Worm (Caenorhabditis elegans) whole organism, young adult: ENCODE measurements around the gene Y66A7A.4.

ENCODE experiments used
- B0019.2 ChIP-seq: fragments of 200-800 bp; sonication (Bioruptor generic); conservative IDR thresholded peaks from 2 replicates; pipeline ENCODE4 v1.3.6; 2022; ENCODE audit warnings: missing genetic modification reagents, missing genetic modification characterization, missing compliant biosample characterization
- B0035.1 ChIP-seq: sonication (generic microtip); optimal IDR thresholded peaks from 2 replicates; lab custom pipeline; 2016; ENCODE audit warnings: missing genetic modification characterization, mild to moderate bottlenecking, missing compliant biosample characterization, missing genotype, missing genetic modification reagents
- B0336.3 ChIP-seq: fragments of 200-800 bp; sonication (Bioruptor generic); IDR thresholded peaks from 2 replicates; pipeline ENCODE4 v1.3.6; 2022; ENCODE audit warnings: missing genetic modification characterization, missing compliant biosample characterization
- D2030.7 ChIP-seq: fragments of 200-800 bp; sonication (Bioruptor generic); IDR thresholded peaks from 2 replicates; pipeline ENCODE4 v1.3.6; 2022; ENCODE audit warnings: missing genetic modification reagents, missing genetic modification characterization, missing compliant biosample characterization
- F33H1.4 ChIP-seq: fragments of 200-800 bp; sonication (Bioruptor generic); IDR thresholded peaks from 2 replicates; pipeline ENCODE4 v1.3.6; 2022; ENCODE audit warnings: missing genetic modification reagents, missing genetic modification characterization, missing compliant biosample characterization
- F57A8.1 ChIP-seq: fragments of 200-800 bp; sonication (Bioruptor generic); optimal IDR thresholded peaks from 2 replicates; lab custom pipeline; 2018; ENCODE audit warnings: mild to moderate bottlenecking, missing genetic modification characterization, moderate library complexity, missing compliant biosample characterization
- K12H6.12 ChIP-seq: fragments of 200-800 bp; sonication (Bioruptor generic); optimal IDR thresholded peaks from 2 replicates; lab custom pipeline; 2018; ENCODE audit warnings: mild to moderate bottlenecking, missing genetic modification characterization, missing compliant biosample characterization
- T07F8.4 ChIP-seq: sonication (generic microtip); optimal IDR thresholded peaks from 2 replicates; lab custom pipeline; 2016; ENCODE audit warnings: mild to moderate bottlenecking, missing genetic modification characterization, moderate library complexity, missing compliant biosample characterization
- Y56A3A.18 ChIP-seq: fragments of 200-800 bp; sonication (Bioruptor generic); IDR thresholded peaks from 2 replicates; pipeline ENCODE4 v1.3.6; 2022; ENCODE audit warnings: missing genetic modification reagents, missing genetic modification characterization, missing compliant biosample characterization
- ama-1 ChIP-seq, 3 experiments: fragments of 150-350 bp in 1 of 3; sonication (generic microtip) in 2 of 3; optimal IDR thresholded peaks; 2 replicates each; lab custom pipeline; 2014 to 2018; ENCODE audit warnings: missing biosample characterization in 2 of 3, missing genetic modification characterization in 2 of 3, missing genetic modification reagents in 2 of 3
- attf-5 ChIP-seq: fragments of 200-800 bp; sonication (Bioruptor generic); optimal IDR thresholded peaks from 2 replicates; lab custom pipeline; 2018; ENCODE audit warnings: mild to moderate bottlenecking, missing genetic modification characterization, missing compliant biosample characterization
- attf-6 ChIP-seq: fragments of 200-800 bp; sonication (Bioruptor generic); IDR thresholded peaks from 2 replicates; pipeline ENCODE4 v1.3.6; 2022; ENCODE audit warnings: missing genetic modification reagents, missing genetic modification characterization, missing compliant biosample characterization
- ccch-3 ChIP-seq: fragments of 200-800 bp; sonication (Bioruptor generic); optimal IDR thresholded peaks from 2 replicates; lab custom pipeline; 2018; ENCODE audit warnings: mild to moderate bottlenecking, missing genetic modification characterization, missing compliant biosample characterization
- ceh-79 ChIP-seq: sonication (generic microtip); optimal IDR thresholded peaks from 2 replicates; lab custom pipeline; 2017; ENCODE audit warnings: mild to moderate bottlenecking, missing genetic modification characterization, missing compliant biosample characterization
- chd-7 ChIP-seq: sonication (generic microtip); optimal IDR thresholded peaks from 2 replicates; lab custom pipeline; 2016; ENCODE audit warnings: mild to moderate bottlenecking, missing genetic modification characterization, moderate library complexity, missing compliant biosample characterization
- dox-1 ChIP-seq: fragments of 200-800 bp; sonication (Bioruptor generic); IDR thresholded peaks from 2 replicates; pipeline ENCODE4 v1.3.6; 2022; ENCODE audit warnings: missing genetic modification reagents, missing genetic modification characterization, missing compliant biosample characterization
- dpff-1 ChIP-seq: sonication (generic microtip); optimal IDR thresholded peaks from 2 replicates; lab custom pipeline; 2017; ENCODE audit warnings: mild to moderate bottlenecking, missing genetic modification characterization, missing compliant biosample characterization
- dpl-1 ChIP-seq: fragments of 150-350 bp; optimal IDR thresholded peaks from 2 replicates; lab custom pipeline; 2014; ENCODE audit warnings: missing biosample characterization, missing genetic modification reagents, missing genetic modification characterization
- egl-44 ChIP-seq: fragments of 200-800 bp; sonication (Bioruptor generic); IDR thresholded peaks from 2 replicates; pipeline ENCODE4 v1.3.6; 2022; ENCODE audit warnings: missing genetic modification reagents, missing genetic modification characterization, missing compliant biosample characterization
- egrh-3 ChIP-seq: fragments of 200-800 bp; sonication (Bioruptor generic); IDR thresholded peaks from 2 replicates; pipeline ENCODE4 v1.3.6; 2022; ENCODE audit warnings: missing genetic modification reagents, missing genetic modification characterization, missing compliant biosample characterization
- ekl-4 ChIP-seq: fragments of 200-800 bp; sonication (Bioruptor generic); IDR thresholded peaks from 2 replicates; pipeline ENCODE4 v1.3.6; 2022; ENCODE audit warnings: missing genetic modification reagents, missing genetic modification characterization, missing compliant biosample characterization
- gei-17 ChIP-seq: fragments of 200-800 bp; sonication (Bioruptor generic); optimal IDR thresholded peaks from 2 replicates; lab custom pipeline; 2018; ENCODE audit warnings: mild to moderate bottlenecking, missing genetic modification characterization, missing compliant biosample characterization
- hlh-26 ChIP-seq: fragments of 200-800 bp; sonication (Bioruptor generic); conservative IDR thresholded peaks from 2 replicates; pipeline ENCODE4 v1.3.6; 2022; ENCODE audit warnings: missing genetic modification reagents, missing genetic modification characterization, missing compliant biosample characterization
- hmg-20 ChIP-seq: fragments of 200-800 bp; sonication (Bioruptor generic); IDR thresholded peaks from 2 replicates; pipeline ENCODE4 v1.3.6; 2022; ENCODE audit warnings: missing genetic modification reagents, missing genetic modification characterization, missing compliant biosample characterization
- let-607 ChIP-seq, 2 experiments: fragments of 200-800 bp in 1 of 2; sonication (Bioruptor generic) in 1 of 2; sonication (generic microtip) in 1 of 2; optimal IDR thresholded peaks; 2 replicates each; lab custom pipeline; 2016 to 2018; ENCODE audit warnings: mild to moderate bottlenecking in 2 of 2, missing compliant biosample characterization in 2 of 2, missing genetic modification characterization in 2 of 2, moderate library complexity in 2 of 2, missing genotype in 1 of 2
- lin-35 ChIP-seq, 3 experiments: fragments of 150-350 bp in 2 of 3; sonication (generic microtip) in 1 of 3; optimal IDR thresholded peaks; 2 replicates each; lab custom pipeline; 2014 to 2018; ENCODE audit warnings: missing biosample characterization in 3 of 3, missing genetic modification characterization in 3 of 3, missing genetic modification reagents in 3 of 3
- lin-40 ChIP-seq: sonication (generic microtip); optimal IDR thresholded peaks from 2 replicates; lab custom pipeline; 2016; ENCODE audit warnings: missing genetic modification characterization, mild to moderate bottlenecking, missing compliant biosample characterization, missing genotype, missing genetic modification reagents
- lsl-1 ChIP-seq: fragments of 200-800 bp; sonication (Bioruptor generic); optimal IDR thresholded peaks from 2 replicates; lab custom pipeline; 2018; ENCODE audit warnings: mild to moderate bottlenecking, missing genetic modification characterization, moderate library complexity, missing compliant biosample characterization
- madf-10 ChIP-seq: sonication (generic microtip); optimal IDR thresholded peaks from 2 replicates; lab custom pipeline; 2016; ENCODE audit warnings: mild to moderate bottlenecking, missing genetic modification characterization, missing compliant biosample characterization
- madf-8 ChIP-seq: fragments of 200-800 bp; sonication (Bioruptor generic); conservative IDR thresholded peaks from 2 replicates; pipeline ENCODE4 v1.3.6; 2022; ENCODE audit warnings: missing genetic modification reagents, missing genetic modification characterization, missing compliant biosample characterization
- nfyb-1 ChIP-seq: fragments of 200-800 bp; sonication (Bioruptor generic); IDR thresholded peaks from 2 replicates; pipeline ENCODE4 v1.3.6; 2022; ENCODE audit warnings: missing genetic modification reagents, missing genetic modification characterization, missing compliant biosample characterization
- nhr-80 ChIP-seq: sonication (generic microtip); optimal IDR thresholded peaks from 2 replicates; lab custom pipeline; 2016; ENCODE audit warnings: missing genetic modification characterization, missing compliant biosample characterization
- nhr-90 ChIP-seq: sonication (generic microtip); optimal IDR thresholded peaks from 2 replicates; lab custom pipeline; 2016; ENCODE audit warnings: missing genotype, mild to moderate bottlenecking, missing genetic modification characterization, missing compliant biosample characterization
- snpc-4 ChIP-seq, 5 experiments: fragments of 150-350 bp in 1 of 5; sonication (generic microtip) in 4 of 5; optimal IDR thresholded peaks; 2 replicates each; lab custom pipeline; 2014 to 2018; ENCODE audit warnings: missing genetic modification characterization in 5 of 5, missing biosample characterization in 3 of 5, antibody characterized with exemption in 2 of 5, mild to moderate bottlenecking in 2 of 5, missing compliant biosample characterization in 2 of 5, missing genotype in 2 of 5, moderate library complexity in 2 of 5, missing genetic modification reagents in 1 of 5
- tlf-1 ChIP-seq: fragments of 200-800 bp; sonication (Bioruptor generic); optimal IDR thresholded peaks from 2 replicates; lab custom pipeline; 2018; ENCODE audit warnings: mild to moderate bottlenecking, missing genetic modification characterization, missing compliant biosample characterization
- xnd-1 ChIP-seq: sonication (generic microtip); optimal IDR thresholded peaks from 2 replicates; lab custom pipeline; 2016; ENCODE audit warnings: missing genotype, missing genetic modification reagents, missing genetic modification characterization, missing compliant biosample characterization
- zfh-2 ChIP-seq: fragments of 200-800 bp; sonication (Bioruptor generic); conservative IDR thresholded peaks from 2 replicates; pipeline ENCODE4 v1.3.6; 2022; ENCODE audit warnings: missing genetic modification reagents, missing genetic modification characterization, missing compliant biosample characterization
- zim-3 ChIP-seq: sonication (generic microtip); optimal IDR thresholded peaks from 2 replicates; lab custom pipeline; 2017; ENCODE audit warnings: mild to moderate bottlenecking, missing genetic modification characterization, moderate library complexity, missing compliant biosample characterization
- ztf-3 ChIP-seq: fragments of 200-800 bp; sonication (Bioruptor generic); optimal IDR thresholded peaks from 2 replicates; lab custom pipeline; 2018; ENCODE audit warnings: mild to moderate bottlenecking, missing genetic modification characterization, missing compliant biosample characterization
- ztf-6 ChIP-seq: fragments of 200-800 bp; sonication (Bioruptor generic); IDR thresholded peaks from 2 replicates; pipeline ENCODE4 v1.3.6; 2022; ENCODE audit warnings: missing genetic modification reagents, missing genetic modification characterization, missing compliant biosample characterization

Gene Y66A7A.4

DNA sequence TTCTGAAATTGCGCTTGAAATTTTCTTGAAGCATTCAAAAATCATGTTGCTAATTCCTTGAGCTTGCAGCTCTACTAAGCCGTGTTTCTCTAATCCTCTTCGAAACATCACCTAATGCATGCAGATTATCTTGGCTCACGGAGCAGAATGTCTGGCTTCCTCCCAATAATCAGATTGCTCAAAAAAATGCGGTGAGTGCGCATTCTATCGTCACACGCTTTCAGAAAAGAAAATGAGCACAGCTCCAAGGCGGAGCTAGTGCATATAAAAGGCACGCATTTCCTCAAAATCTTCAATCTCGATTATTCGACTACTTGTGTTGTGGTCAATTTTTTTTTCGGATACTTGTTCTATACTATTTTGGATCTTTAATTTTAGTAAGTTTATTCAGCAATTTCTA lies 28.9 kb downstream of the Y66A7A.4 start:
- peak in 1 of 3 experiments; percentile 38 for TF ChIP-seq lin-35 (GFP tag; optimal IDR thresholded peaks at IDR 0.05; lab: Kevin White, UChicago)
- TF ChIP-seq B0336.3, result no peak

ce11 chrIII:11650152-11650551 lies 37.7 kb downstream of the Y66A7A.4 start, which contains the start of gene faah-6:
Gene faah-6 (plus strand): TSS chrIII:11650452.
- no peak for TF ChIP-seq ztf-3 (GFP tag; lab: Kevin White, UChicago)
- TF ChIP-seq nhr-90 (tag; lab: Kevin White, UChicago), result no peak
- no peak for TF ChIP-seq chd-7 (tag; lab: Kevin White, UChicago)
- TF ChIP-seq lin-40, result no peak
- no peak for TF ChIP-seq Y56A3A.18
- no peak for TF ChIP-seq F57A8.1 (GFP tag; lab: Kevin White, UChicago)
- TF ChIP-seq egl-44 (GFP tag; lab: Robert Waterston, UW), result no peak
- TF ChIP-seq T07F8.4 (tag; lab: Kevin White, UChicago), result no peak
- no peak for TF ChIP-seq gei-17 (GFP tag; lab: Kevin White, UChicago)
- no peak for TF ChIP-seq ceh-79 (tag; lab: Kevin White, UChicago)
- no peak for TF ChIP-seq B0035.1 (tag; lab: Kevin White, UChicago)
- no peak for TF ChIP-seq ekl-4 (GFP tag; lab: Robert Waterston, UW)
- TF ChIP-seq nfyb-1, result no peak
- no peak for TF ChIP-seq madf-10 (tag; lab: Kevin White, UChicago)
- no peak for TF ChIP-seq ama-1 (optimal IDR thresholded peaks at IDR 0.05; lab: Kevin White, UChicago)
- TF ChIP-seq ama-1 (GFP tag; optimal IDR thresholded peaks at IDR 0.05; lab: Kevin White, UChicago), result no peak
- no peak for TF ChIP-seq tlf-1
- TF ChIP-seq K12H6.12 (tag; lab: Kevin White, UChicago), result no peak
- TF ChIP-seq snpc-4 (GFP tag; optimal IDR thresholded peaks at IDR 0.05; lab: Kevin White, UChicago), result no peak
- no peak for TF ChIP-seq snpc-4 (tag; optimal IDR thresholded peaks at IDR 0.05; lab: Kevin White, UChicago)

DNA sequence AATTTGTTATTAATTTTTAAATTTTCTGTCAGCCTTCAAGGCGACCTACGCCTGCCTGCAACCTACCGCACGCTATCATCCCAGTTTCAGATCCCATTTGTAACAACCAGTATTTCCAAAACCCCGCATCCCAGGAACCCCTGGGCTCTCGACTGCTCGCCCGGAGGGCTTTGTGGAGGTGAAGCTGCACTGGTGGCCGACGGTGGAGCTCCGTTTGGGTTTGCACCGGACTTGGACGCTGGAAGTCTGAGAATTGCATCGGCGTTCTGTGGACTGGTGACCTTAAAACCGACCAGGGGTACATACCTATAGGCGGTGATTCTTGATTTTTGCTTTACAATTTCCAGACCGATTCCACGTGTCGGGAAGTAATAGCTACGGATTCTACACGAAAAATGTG lies 39.0 kb downstream of the Y66A7A.4 start:
- TF ChIP-seq egrh-3 (GFP tag; lab: Robert Waterston, UW), result peak; percentile 42; the same call in 1 of the 2 replicates
- TF ChIP-seq ceh-79 (tag; lab: Kevin White, UChicago), result no peak
- TF ChIP-seq attf-6, result no peak
- no peak for TF ChIP-seq ztf-6
- no peak for TF ChIP-seq B0019.2 (GFP tag; lab: Robert Waterston, UW)
- TF ChIP-seq nhr-90 (tag; lab: Kevin White, UChicago), result no peak
- no peak for TF ChIP-seq dpff-1 (tag; lab: Kevin White, UChicago)
- peak; percentile 78 for TF ChIP-seq zfh-2 (GFP tag; lab: Robert Waterston, UW)

DNA sequence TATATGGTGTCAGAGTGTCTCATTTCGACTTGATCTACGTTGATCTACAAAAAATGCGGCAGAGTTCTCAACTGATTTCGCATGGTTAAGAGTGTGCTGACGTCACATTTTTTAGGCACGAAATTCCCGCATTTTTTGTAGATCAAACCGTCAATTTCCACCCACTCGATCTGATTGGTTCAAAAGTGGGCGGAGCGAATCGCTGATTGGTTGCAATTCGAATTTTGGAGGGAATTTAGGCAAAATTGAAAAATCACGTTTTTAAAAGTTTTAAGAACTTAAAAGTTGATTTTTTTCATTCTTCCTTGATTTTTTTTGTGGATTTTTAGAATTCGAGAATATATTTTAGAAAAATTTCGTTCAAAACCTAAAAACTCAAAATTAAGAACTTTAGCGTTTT lies 44.0 kb downstream of the Y66A7A.4 start:
- TF ChIP-seq hlh-26 (GFP tag; lab: Robert Waterston, UW) (no peak), nfyb-1 (0 out of 2 replicates have a peak, but pooled peaks have one; percentile 48)
- TF ChIP-seq, all 124 proteins: peak for 1

ce11 chrIII:11657185-11657817 lies 44.9 kb downstream of the Y66A7A.4 start, which contains the start of gene crh-1:
Gene crh-1 (plus strand): TSS chrIII:11657767.
- TF ChIP-seq F33H1.4 (GFP tag; lab: Robert Waterston, UW) (peak; percentile 50), B0336.3 (peak; percentile 72), madf-8 (GFP tag; lab: Robert Waterston, UW) (0 out of 2 replicates have a peak, but pooled peaks have one; percentile 29), lin-35 (GFP tag; optimal IDR thresholded peaks at IDR 0.05; lab: Kevin White, UChicago) (peak in 1 of 3 experiments; percentile 4), attf-5 (GFP tag; lab: Kevin White, UChicago) (peak; percentile 43), dox-1 (GFP tag; lab: Robert Waterston, UW) (peak; percentile 78), ccch-3 (GFP tag; lab: Kevin White, UChicago) (no peak), xnd-1 (tag; lab: Kevin White, UChicago) (peak; percentile 42), D2030.7 (GFP tag; lab: Robert Waterston, UW) (peak; percentile 57), dpl-1 (GFP tag; lab: Kevin White, UChicago) (no peak), let-607 (tag; optimal IDR thresholded peaks at IDR 0.05; lab: Kevin White, UChicago) (peak in 1 of 2 experiments; percentile 17), zim-3 (tag; lab: Kevin White, UChicago) (no peak), lsl-1 (peak; percentile 53), tlf-1 (peak; percentile 30), nfyb-1 (peak; percentile 78), nhr-80 (tag; lab: Kevin White, UChicago) (peak; percentile 42), hmg-20 (0 out of 2 replicates have a peak, but pooled peaks have one; percentile 49)
